Fruit fly (Drosophila melanogaster): ENCODE measurements around the gene CG7290.

dm6 chr3L:20191848-20192247 is 14.0 kb downstream of the CG7290 start:
- TF ChIP-seq rgr (GFP tag; optimal IDR thresholded peaks at IDR 0.05) (no peak), Rel (GFP tag; optimal IDR thresholded peaks at IDR 0.05) (no peak), Rel (tag; optimal IDR thresholded peaks at IDR 0.05) (no peak), dmrt93B (GFP tag; optimal IDR thresholded peaks at IDR 0.05) (no peak), Hnf4 (GFP tag; optimal IDR thresholded peaks at IDR 0.05) (no peak), Jra (GFP tag; optimal IDR thresholded peaks at IDR 0.05) (no peak)
